Worm (Caenorhabditis elegans) whole organism, L1 larva: ENCODE measurements around the gene srg-45.

Experiments
- Y116A8C.19 ChIP-seq: sonication (generic microtip); optimal IDR thresholded peaks from 2 replicates; lab custom pipeline; 2016; ENCODE audit warnings: missing compliant biosample characterization, missing genetic modification characterization, borderline replicate concordance
- lsy-2 ChIP-seq, 2 experiments: fragments of 150-350 bp; optimal IDR thresholded peaks; 2 replicates each; lab custom pipeline; 2014; ENCODE audit warnings: missing biosample characterization in 2 of 2, missing genetic modification characterization in 2 of 2
- mdl-1 ChIP-seq, 2 experiments: fragments of 150-350 bp; optimal IDR thresholded peaks; 2 replicates each; lab custom pipeline; 2014 to 2017; ENCODE audit warnings: missing biosample characterization in 2 of 2, missing genetic modification characterization in 2 of 2, inconsistent platforms in 1 of 2
- sox-4 ChIP-seq: sonication (generic microtip); optimal IDR thresholded peaks from 2 replicates; lab custom pipeline; 2016; ENCODE audit warnings: missing genetic modification characterization, missing compliant biosample characterization
- sptf-1 ChIP-seq: fragments of 150-350 bp; optimal IDR thresholded peaks from 2 replicates; lab custom pipeline; 2014; ENCODE audit warnings: missing biosample characterization, missing genetic modification characterization
- sup-37 ChIP-seq: fragments of 200-800 bp; sonication (Bioruptor generic); optimal IDR thresholded peaks from 2 replicates; lab custom pipeline; 2018; ENCODE audit warnings: mild to moderate bottlenecking, missing genetic modification characterization, missing compliant biosample characterization

ce11 chrV:12343419-12343969 lies 36.2 kb downstream of the srg-45 start, which contains the start of gene tomm-20:
- TF ChIP-seq sup-37 (GFP tag; lab: Kevin White, UChicago) (peak; percentile 78), mdl-1 (tag; optimal IDR thresholded peaks at IDR 0.05; lab: Kevin White, UChicago) (peak in 1 of 2 experiments; percentile 78), lsy-2 (tag; optimal IDR thresholded peaks at IDR 0.05; lab: Kevin White, UChicago) (peak; percentile 96 to 97), Y116A8C.19 (tag; lab: Kevin White, UChicago) (no peak), sptf-1 (tag; lab: Kevin White, UChicago) (no peak), sox-4 (tag; lab: Kevin White, UChicago) (peak; percentile 83)
